Fruit fly (Drosophila melanogaster) whole organism, embryonic: ENCODE data around the gene HP1b.

ENCODE experiments used
- Abd-B ChIP-seq: fragments of 200-800 bp; sonication (Bioruptor generic); optimal IDR thresholded peaks from 2 replicates; lab custom pipeline; 2018; ENCODE audit warnings: missing biosample characterization, mild to moderate bottlenecking, missing genetic modification characterization, moderate library complexity
- BEAF-32 ChIP-seq: fragments of 200-800 bp; sonication (Bioruptor generic); optimal IDR thresholded peaks from 3 replicates; lab custom pipeline; 2017; ENCODE audit warnings: missing biosample characterization, missing genetic modification characterization, mild to moderate bottlenecking, moderate library complexity, missing genetic modification reagents
- CG10274 ChIP-seq: fragments of 200-800 bp; sonication (Bioruptor generic); optimal IDR thresholded peaks from 3 replicates; lab custom pipeline; 2017; ENCODE audit warnings: missing biosample characterization, mild to moderate bottlenecking, missing genetic modification characterization
- CG12299 ChIP-seq: fragments of 200-800 bp; sonication (Bioruptor generic); optimal IDR thresholded peaks from 2 replicates; lab custom pipeline; 2018; ENCODE audit warnings: missing biosample characterization, mild to moderate bottlenecking, missing genetic modification characterization
- CG12391 ChIP-seq: fragments of 200-800 bp; sonication (Bioruptor generic); optimal IDR thresholded peaks from 3 replicates; lab custom pipeline; 2018; ENCODE audit warnings: missing biosample characterization, mild to moderate bottlenecking, missing genetic modification characterization, moderate library complexity
- CG12744 ChIP-seq: fragments of 200-800 bp; sonication (Bioruptor generic); optimal IDR thresholded peaks from 2 replicates; lab custom pipeline; 2016; ENCODE audit warnings: missing biosample characterization, missing genetic modification characterization
- CG12942 ChIP-seq: fragments of 200-800 bp; sonication (Bioruptor generic); optimal IDR thresholded peaks from 3 replicates; lab custom pipeline; 2016; ENCODE audit warnings: missing biosample characterization, missing genetic modification characterization
- CG13123 ChIP-seq: fragments of 200-800 bp; sonication (Bioruptor generic); optimal IDR thresholded peaks from 2 replicates; lab custom pipeline; 2016; ENCODE audit warnings: missing biosample characterization, missing genetic modification characterization
- CG13624 ChIP-seq: fragments of 200-800 bp; sonication (Bioruptor generic); optimal IDR thresholded peaks from 2 replicates; lab custom pipeline; 2016; ENCODE audit warnings: missing biosample characterization, missing genetic modification characterization
- CG14441 ChIP-seq: fragments of 200-800 bp; sonication (Bioruptor generic); IDR thresholded peaks from 2 replicates; pipeline ENCODE4 v1.3.6; 2022; ENCODE audit warnings: missing biosample characterization, missing genetic modification characterization
- CG16813 ChIP-seq: fragments of 200-800 bp; sonication (Bioruptor generic); IDR thresholded peaks from 3 replicates; pipeline ENCODE4 v1.3.6; 2022; ENCODE audit warnings: missing biosample characterization, missing genetic modification characterization; ENCODE audit not compliant: partially characterized antibody
- CG17568 ChIP-seq: fragments of 200-800 bp; sonication (Bioruptor generic); optimal IDR thresholded peaks from 2 replicates; lab custom pipeline; 2018; ENCODE audit warnings: missing biosample characterization, mild to moderate bottlenecking, missing genetic modification characterization, moderate library complexity
- CG2116 ChIP-seq: fragments of 200-800 bp; sonication (Bioruptor generic); optimal IDR thresholded peaks from 3 replicates; lab custom pipeline; 2018; ENCODE audit warnings: missing biosample characterization, mild to moderate bottlenecking, missing genetic modification characterization
- CG42726 ChIP-seq: fragments of 200-800 bp; sonication (Bioruptor generic); IDR thresholded peaks from 2 replicates; pipeline ENCODE4 v1.3.6; 2022; ENCODE audit warnings: missing biosample characterization, missing genetic modification characterization; ENCODE audit not compliant: partially characterized antibody
- CG6175 ChIP-seq: fragments of 200-800 bp; sonication (Bioruptor generic); IDR thresholded peaks from 3 replicates; pipeline ENCODE4 v1.3.6; 2022; ENCODE audit warnings: missing biosample characterization, missing genetic modification characterization
- CG6254 ChIP-seq: fragments of 200-800 bp; sonication (Bioruptor generic); optimal IDR thresholded peaks from 3 replicates; lab custom pipeline; 2017; ENCODE audit warnings: mild to moderate bottlenecking, missing biosample characterization, missing genetic modification reagents, missing genetic modification characterization
- CG8478 ChIP-seq: fragments of >200 bp; optimal IDR thresholded peaks from 2 replicates; lab custom pipeline; 2018
- CG8924 ChIP-seq: fragments of 200-800 bp; optimal IDR thresholded peaks from 3 replicates; lab custom pipeline; 2019; ENCODE audit warnings: missing biosample characterization, mild to moderate bottlenecking, missing genetic modification characterization, moderate library complexity
- CG8944 ChIP-seq: fragments of 200-800 bp; sonication (Bioruptor generic); optimal IDR thresholded peaks from 3 replicates; lab custom pipeline; 2016; ENCODE audit warnings: missing biosample characterization, missing genetic modification characterization
- CG9932 ChIP-seq: fragments of 200-800 bp; sonication (Bioruptor generic); IDR thresholded peaks from 2 replicates; pipeline ENCODE4 v1.3.6; 2022; ENCODE audit warnings: missing biosample characterization, missing genetic modification characterization
- Dp ChIP-seq: fragments of 200-800 bp; sonication (Bioruptor generic); optimal IDR thresholded peaks from 2 replicates; lab custom pipeline; 2018; ENCODE audit warnings: missing biosample characterization, mild to moderate bottlenecking, missing genetic modification characterization, moderate library complexity
- HLH4C ChIP-seq: fragments of 200-800 bp; sonication (Bioruptor generic); IDR thresholded peaks from 3 replicates; pipeline ENCODE4 v1.3.6; 2022; ENCODE audit warnings: missing biosample characterization, missing genetic modification characterization; ENCODE audit not compliant: partially characterized antibody
- HLH54F ChIP-seq: fragments of 200-800 bp; sonication (Bioruptor generic); optimal IDR thresholded peaks from 3 replicates; lab custom pipeline; 2016; ENCODE audit warnings: missing biosample characterization, missing genetic modification characterization
- Hey ChIP-seq: fragments of 200-800 bp; sonication (Bioruptor generic); optimal IDR thresholded peaks from 3 replicates; lab custom pipeline; 2018; ENCODE audit warnings: missing biosample characterization, mild to moderate bottlenecking, missing genetic modification characterization
- MBD-R2 ChIP-seq: fragments of 200-800 bp; sonication (Bioruptor generic); IDR thresholded peaks from 2 replicates; pipeline ENCODE4 v1.3.6; 2022; ENCODE audit warnings: missing biosample characterization, missing genetic modification characterization
- Opbp ChIP-seq: fragments of 200-800 bp; sonication (Bioruptor generic); IDR thresholded peaks from 3 replicates; pipeline ENCODE4 v1.3.6; 2022; ENCODE audit warnings: missing biosample characterization, missing genetic modification characterization; ENCODE audit not compliant: partially characterized antibody
- PHDP ChIP-seq: fragments of 200-800 bp; sonication (Bioruptor generic); optimal IDR thresholded peaks from 3 replicates; lab custom pipeline; 2018; ENCODE audit warnings: missing biosample characterization, mild to moderate bottlenecking, missing genetic modification characterization, moderate library complexity
- Spps ChIP-seq: fragments of 200-800 bp; sonication (Bioruptor generic); optimal IDR thresholded peaks from 2 replicates; lab custom pipeline; 2018; ENCODE audit warnings: missing biosample characterization, mild to moderate bottlenecking, missing genetic modification characterization
- abd-A ChIP-seq: fragments of 200-800 bp; sonication (Bioruptor generic); optimal IDR thresholded peaks from 3 replicates; lab custom pipeline; 2019; ENCODE audit warnings: missing biosample characterization, mild to moderate bottlenecking, missing genetic modification characterization, moderate library complexity
- bbx ChIP-seq: fragments of 200-800 bp; sonication (Bioruptor generic); IDR thresholded peaks from 2 replicates; pipeline ENCODE4 v1.3.6; 2022; ENCODE audit warnings: missing biosample characterization, missing genetic modification characterization; ENCODE audit not compliant: partially characterized antibody
- bigmax ChIP-seq: fragments of 200-800 bp; sonication (Bioruptor generic); optimal IDR thresholded peaks from 2 replicates; lab custom pipeline; 2018; ENCODE audit warnings: missing biosample characterization, mild to moderate bottlenecking, missing genetic modification characterization
- cwo ChIP-seq: fragments of 200-800 bp; sonication (Bioruptor generic); optimal IDR thresholded peaks from 3 replicates; lab custom pipeline; 2017; ENCODE audit warnings: missing biosample characterization, missing genetic modification characterization, mild to moderate bottlenecking, moderate library complexity, missing genetic modification reagents
- danr ChIP-seq: fragments of 200-800 bp; sonication (Bioruptor generic); IDR thresholded peaks from 2 replicates; pipeline ENCODE4 v1.3.6; 2022; ENCODE audit warnings: missing biosample characterization, missing genetic modification characterization
- dmrt11E ChIP-seq: fragments of 200-800 bp; sonication (Bioruptor generic); optimal IDR thresholded peaks from 3 replicates; lab custom pipeline; 2018; ENCODE audit warnings: missing biosample characterization, mild to moderate bottlenecking, missing genetic modification characterization, moderate library complexity
- hb ChIP-seq: fragments of 200-800 bp; sonication (Bioruptor generic); IDR thresholded peaks from 3 replicates; pipeline ENCODE4 v1.3.6; 2022; ENCODE audit warnings: missing biosample characterization, missing genetic modification characterization; ENCODE audit not compliant: partially characterized antibody
- jumu ChIP-seq: fragments of 200-800 bp; sonication (Bioruptor generic); optimal IDR thresholded peaks from 3 replicates; lab custom pipeline; 2016; ENCODE audit warnings: missing biosample characterization, missing genetic modification characterization
- kni ChIP-seq: fragments of 200-800 bp; sonication (Bioruptor generic); optimal IDR thresholded peaks from 3 replicates; lab custom pipeline; 2017; ENCODE audit warnings: mild to moderate bottlenecking, missing biosample characterization, missing genetic modification reagents, missing genetic modification characterization
- nau ChIP-seq: fragments of 200-800 bp; sonication (Bioruptor generic); optimal IDR thresholded peaks from 3 replicates; lab custom pipeline; 2017; ENCODE audit warnings: missing biosample characterization, mild to moderate bottlenecking, missing genetic modification characterization, missing genetic modification reagents
- nerfin-2 ChIP-seq: fragments of 200-800 bp; sonication (Bioruptor generic); IDR thresholded peaks from 2 replicates; pipeline ENCODE4 v1.3.6; 2022; ENCODE audit warnings: missing biosample characterization, missing genetic modification characterization; ENCODE audit not compliant: partially characterized antibody
- p53 ChIP-seq: fragments of 200-800 bp; sonication (Bioruptor generic); optimal IDR thresholded peaks from 2 replicates; lab custom pipeline; 2016; ENCODE audit warnings: missing biosample characterization, missing genetic modification characterization
- prd ChIP-seq, 3 experiments: fragments of >200 bp in 2 of 3; fragments of 200-800 bp in 1 of 3; sonication (Bioruptor generic) in 1 of 3; optimal IDR thresholded peaks in 2 of 3; IDR thresholded peaks in 1 of 3; 2 replicates in 2 of 3; 3 replicates in 1 of 3; pipeline versions ENCODE4 v1.3.6 to Lab custom; 2017 to 2022; ENCODE audit warnings: missing biosample characterization in 1 of 3, missing genetic modification characterization in 1 of 3
- sens ChIP-seq: fragments of 200-800 bp; sonication (Bioruptor generic); peaks from one replicate; lab custom pipeline; 2016; ENCODE audit warnings: missing biosample characterization, missing genetic modification characterization
- shn ChIP-seq: fragments of 200-800 bp; sonication (Bioruptor generic); optimal IDR thresholded peaks from 3 replicates; lab custom pipeline; 2016; ENCODE audit warnings: missing biosample characterization, missing genetic modification characterization
- slp2 ChIP-seq: fragments of 200-800 bp; sonication (Bioruptor generic); optimal IDR thresholded peaks from 2 replicates; lab custom pipeline; 2016; ENCODE audit warnings: missing biosample characterization, missing genetic modification characterization
- sna ChIP-seq: fragments of 200-800 bp; sonication (Bioruptor generic); IDR thresholded peaks from 2 replicates; pipeline ENCODE4 v1.3.6; 2022; ENCODE audit warnings: missing biosample characterization, missing genetic modification characterization; ENCODE audit not compliant: partially characterized antibody
- stc ChIP-seq: fragments of 200-800 bp; sonication (Bioruptor generic); IDR thresholded peaks from 2 replicates; pipeline ENCODE4 v1.3.6; 2022; ENCODE audit warnings: missing biosample characterization, missing genetic modification characterization
- tna ChIP-seq: fragments of 200-800 bp; sonication (Bioruptor generic); IDR thresholded peaks from 2 replicates; pipeline ENCODE4 v1.3.6; 2022; ENCODE audit warnings: missing biosample characterization, missing genetic modification characterization; ENCODE audit not compliant: partially characterized antibody
- vnd ChIP-seq: fragments of 200-800 bp; sonication (Bioruptor generic); IDR thresholded peaks from 3 replicates; pipeline ENCODE4 v1.3.6; 2022; ENCODE audit warnings: missing biosample characterization, missing genetic modification characterization; ENCODE audit not compliant: partially characterized antibody
- zfh1 ChIP-seq: fragments of 200-800 bp; sonication (Bioruptor generic); IDR thresholded peaks from 3 replicates; pipeline ENCODE4 v1.3.6; 2022; ENCODE audit warnings: missing biosample characterization, missing genetic modification characterization

Gene HP1b

dm6 chrX:9082600-9082999 lies 1.7 kb downstream of the HP1b start, which contains the start of gene APC4 (continued):
- TF ChIP-seq sna, result no peak
- TF ChIP-seq CG6175 (GFP tag; lab: Robert Waterston, UW), result no peak
- TF ChIP-seq CG12942 (GFP tag; lab: Kevin White, UChicago), result no peak
- no peak for TF ChIP-seq p53 (GFP tag; lab: Kevin White, UChicago)
- TF ChIP-seq CG12299 (tag; lab: Kevin White, UChicago), result no peak
- no peak for TF ChIP-seq zfh1
- no peak for TF ChIP-seq nau (GFP tag; lab: Kevin White, UChicago)
- TF ChIP-seq cwo (GFP tag; lab: Kevin White, UChicago), result no peak
- TF ChIP-seq CG8944, result no peak
- no peak for TF ChIP-seq jumu (GFP tag; lab: Kevin White, UChicago)
- peak; percentile 28 for TF ChIP-seq CG8924
- TF ChIP-seq prd (optimal IDR thresholded peaks at IDR 0.05; lab: Kevin White, UChicago), result no peak
- no peak; the same call in 2 of the 3 replicates for TF ChIP-seq prd (GFP tag; IDR thresholded peaks at IDR 0.05; lab: Robert Waterston, UW)
- no peak for TF ChIP-seq CG12744 (GFP tag; lab: Kevin White, UChicago)
- no peak for TF ChIP-seq bbx (GFP tag; lab: Robert Waterston, UW)
- TF ChIP-seq CG10274 (GFP tag; lab: Kevin White, UChicago), result no peak
- peak; percentile 25 for TF ChIP-seq dmrt11E (tag; lab: Kevin White, UChicago)
- TF ChIP-seq PHDP (tag; lab: Kevin White, UChicago), result peak; percentile 2
- no peak for TF ChIP-seq CG14441 (GFP tag; lab: Robert Waterston, UW)
- TF ChIP-seq shn (GFP tag; lab: Kevin White, UChicago), result no peak
- no peak for TF ChIP-seq Opbp (GFP tag; lab: Robert Waterston, UW)
- TF ChIP-seq Spps (tag; lab: Kevin White, UChicago), result no peak
- no peak for TF ChIP-seq kni (GFP tag; lab: Kevin White, UChicago)
- TF ChIP-seq Hey (tag; lab: Kevin White, UChicago), result no peak
- TF ChIP-seq CG13624, result peak; percentile 27
- no peak for TF ChIP-seq danr (GFP tag; lab: Robert Waterston, UW)
- no peak for TF ChIP-seq HLH54F
- peak; percentile 89 for TF ChIP-seq sens (GFP tag; lab: Kevin White, UChicago)
- TF ChIP-seq stc, result no peak
- TF ChIP-seq CG8478, result no peak
- TF ChIP-seq Abd-B (GFP tag; lab: Kevin White, UChicago), result peak; percentile 24
- no peak for TF ChIP-seq slp2
- no peak for TF ChIP-seq CG17568 (GFP tag; lab: Kevin White, UChicago)

dm6 chrX:9085726-9086125 lies 4.9 kb downstream of the HP1b start, which contains the start of gene CG32708:
CG32708 (plus strand) TSS chrX:9085932.
- TF ChIP-seq bigmax, result no peak
- TF ChIP-seq sna, result peak; percentile 66
- peak; percentile 74 for TF ChIP-seq bbx (GFP tag; lab: Robert Waterston, UW)
- TF ChIP-seq nerfin-2 (GFP tag; lab: Robert Waterston, UW), result peak; percentile 59; the same call in 1 of the 2 replicates
- TF ChIP-seq CG42726 (GFP tag; lab: Robert Waterston, UW), result peak; percentile 20; the same call in 1 of the 2 replicates
- no peak for TF ChIP-seq CG6254 (GFP tag; lab: Kevin White, UChicago)
- TF ChIP-seq CG13123 (GFP tag; lab: Kevin White, UChicago), result no peak
- TF ChIP-seq Opbp (GFP tag; lab: Robert Waterston, UW), result peak; percentile 67; the same call in 2 of the 3 replicates
- 0 out of 2 replicates have a peak, but pooled peaks have one; percentile 48 for TF ChIP-seq tna (GFP tag; lab: Robert Waterston, UW)
- peak; percentile 60; the same call in 2 of the 3 replicates for TF ChIP-seq vnd (GFP tag; lab: Robert Waterston, UW)
- no peak for TF ChIP-seq abd-A (tag; lab: Kevin White, UChicago)
- peak; percentile 68 for TF ChIP-seq CG16813 (GFP tag; lab: Robert Waterston, UW)
- TF ChIP-seq HLH4C (GFP tag; lab: Robert Waterston, UW), result peak; percentile 72
- peak; percentile 58; the same call in 2 of the 3 replicates for TF ChIP-seq hb
- TF ChIP-seq MBD-R2 (GFP tag; lab: Robert Waterston, UW), result peak; percentile 65
- peak; percentile 69 for TF ChIP-seq BEAF-32
- peak; percentile 39 for TF ChIP-seq Dp
- TF ChIP-seq CG12391 (tag; lab: Kevin White, UChicago), result no peak
- peak; percentile 46; the same call in 1 of the 2 replicates for TF ChIP-seq CG9932 (GFP tag; lab: Robert Waterston, UW)
- peak; percentile 56 for TF ChIP-seq CG2116
